Worm (Caenorhabditis elegans) whole organism, L2 larva: Measurements from ENCODE around the gene efr-3.

Source experiments
- R02D3.7 ChIP-seq: fragments of 150-350 bp; optimal IDR thresholded peaks from 2 replicates; lab custom pipeline; 2014; ENCODE audit warnings: missing biosample characterization, missing genetic modification characterization
- ama-1 ChIP-seq: fragments of 150-350 bp; optimal IDR thresholded peaks from 2 replicates; lab custom pipeline; 2018; ENCODE audit warnings: inconsistent platforms
- ceh-82 ChIP-seq: fragments of 150-350 bp; optimal IDR thresholded peaks from 2 replicates; lab custom pipeline; 2014; ENCODE audit warnings: missing biosample characterization, missing genetic modification characterization
- dmd-4 ChIP-seq: sonication (generic microtip); optimal IDR thresholded peaks from 2 replicates; lab custom pipeline; 2017; ENCODE audit warnings: missing biosample characterization, missing genetic modification characterization
- fos-1 ChIP-seq: fragments of 150-350 bp; optimal IDR thresholded peaks from 2 replicates; lab custom pipeline; 2014; ENCODE audit warnings: missing biosample characterization, missing genetic modification characterization
- lsy-2 ChIP-seq, 2 experiments: fragments of 150-350 bp in 1 of 2; sonication (generic microtip) in 1 of 2; optimal IDR thresholded peaks; 2 replicates each; lab custom pipeline; 2014 to 2017; ENCODE audit warnings: missing biosample characterization in 2 of 2, missing genetic modification characterization in 2 of 2
- nhr-25 ChIP-seq: fragments of 150-350 bp; sonication (generic microtip); optimal IDR thresholded peaks from 3 replicates; lab custom pipeline; 2014; ENCODE audit warnings: missing biosample characterization, missing genetic modification characterization
- peb-1 ChIP-seq: fragments of 150-350 bp; optimal IDR thresholded peaks from 2 replicates; lab custom pipeline; 2014; ENCODE audit warnings: missing biosample characterization, missing genetic modification characterization
- skn-1 ChIP-seq: sonication (generic microtip); optimal IDR thresholded peaks from 2 replicates; lab custom pipeline; 2017; ENCODE audit warnings: missing biosample characterization, missing genetic modification characterization
- unc-62 ChIP-seq: fragments of 150-350 bp; optimal IDR thresholded peaks from 2 replicates; lab custom pipeline; 2014; ENCODE audit warnings: missing biosample characterization, missing genetic modification reagents, missing genetic modification characterization
- ztf-11 ChIP-seq: sonication (generic microtip); optimal IDR thresholded peaks from 2 replicates; lab custom pipeline; 2017; ENCODE audit warnings: missing biosample characterization, missing genetic modification characterization

- TF ChIP-seq dmd-4 (no peak), ztf-11 (tag; lab: Kevin White, UChicago) (no peak), nhr-25 (peak; percentile 79), ama-1 (lab: Kevin White, UChicago) (no peak), ceh-82 (no peak), lsy-2 (tag; optimal IDR thresholded peaks at IDR 0.05; lab: Kevin White, UChicago) (peak; percentile 66 to 88), R02D3.7 (no peak), unc-62 (GFP tag; lab: Kevin White, UChicago) (no peak), fos-1 (peak; percentile 53), peb-1 (no peak), skn-1 (no peak)
Measured at ce11 chrII:6370110-6370509, 49.2 kb upstream of the efr-3 start.
